Fruit fly (Drosophila melanogaster) whole organism, embryonic: ENCODE data around the gene dls.
A peak's percentile ranks its signal among the peaks of the same experiment; 100 is the strongest.

Experiments used
- Atf3 ChIP-seq: fragments of 200-800 bp; sonication (Bioruptor generic); optimal IDR thresholded peaks from 3 replicates; lab custom pipeline; 2016; ENCODE audit warnings: missing biosample characterization, missing genetic modification characterization
- B-H1 ChIP-seq: fragments of 200-800 bp; sonication (Bioruptor generic); IDR thresholded peaks from 3 replicates; pipeline ENCODE4 v1.3.6; 2022; ENCODE audit warnings: missing biosample characterization, missing genetic modification characterization
- CG10366 ChIP-seq: fragments of 200-800 bp; sonication (Bioruptor generic); IDR thresholded peaks from 2 replicates; pipeline ENCODE4 v1.3.6; 2022; ENCODE audit warnings: missing biosample characterization, missing genetic modification characterization
- CG11093 ChIP-seq: fragments of 200-800 bp; sonication (Bioruptor generic); IDR thresholded peaks from 3 replicates; pipeline ENCODE4 v1.3.6; 2022; ENCODE audit warnings: missing biosample characterization, missing genetic modification characterization
- CG11560 ChIP-seq: fragments of 200-800 bp; sonication (Bioruptor generic); IDR thresholded peaks from 3 replicates; pipeline ENCODE4 v1.3.6; 2022; ENCODE audit warnings: missing biosample characterization, missing genetic modification characterization
- CG12744 ChIP-seq: fragments of 200-800 bp; sonication (Bioruptor generic); optimal IDR thresholded peaks from 2 replicates; lab custom pipeline; 2016; ENCODE audit warnings: missing biosample characterization, missing genetic modification characterization
- CG13123 ChIP-seq: fragments of 200-800 bp; sonication (Bioruptor generic); optimal IDR thresholded peaks from 2 replicates; lab custom pipeline; 2016; ENCODE audit warnings: missing biosample characterization, missing genetic modification characterization
- CG13894 ChIP-seq: fragments of 200-800 bp; sonication (Bioruptor generic); optimal IDR thresholded peaks from 3 replicates; lab custom pipeline; 2018; ENCODE audit warnings: missing biosample characterization, mild to moderate bottlenecking, missing genetic modification characterization, moderate library complexity
- CG14667 ChIP-seq: fragments of 200-800 bp; sonication (Bioruptor generic); IDR thresholded peaks from 2 replicates; pipeline ENCODE4 v1.3.6; 2022; ENCODE audit warnings: missing biosample characterization, missing genetic modification characterization
- CG1832 ChIP-seq: fragments of 200-800 bp; sonication (Bioruptor generic); optimal IDR thresholded peaks from 2 replicates; lab custom pipeline; 2017; ENCODE audit warnings: missing biosample characterization, mild to moderate bottlenecking, missing genetic modification characterization, inconsistent platforms
- CG18619 ChIP-seq: fragments of 200-800 bp; sonication (Bioruptor generic); optimal IDR thresholded peaks from 3 replicates; lab custom pipeline; 2017; ENCODE audit warnings: missing biosample characterization, mild to moderate bottlenecking, missing genetic modification characterization
- CG32767 ChIP-seq: fragments of 200-800 bp; sonication (Bioruptor generic); IDR thresholded peaks from 2 replicates; pipeline ENCODE4 v1.3.6; 2022; ENCODE audit warnings: missing biosample characterization, missing genetic modification characterization
- CG6254 ChIP-seq: fragments of 200-800 bp; sonication (Bioruptor generic); optimal IDR thresholded peaks from 3 replicates; lab custom pipeline; 2017; ENCODE audit warnings: mild to moderate bottlenecking, missing biosample characterization, missing genetic modification reagents, missing genetic modification characterization
- CG7271 ChIP-seq: fragments of 200-800 bp; sonication (Bioruptor generic); optimal IDR thresholded peaks from 2 replicates; lab custom pipeline; 2018; ENCODE audit warnings: missing biosample characterization, mild to moderate bottlenecking, missing genetic modification characterization, moderate library complexity
- CG7963 ChIP-seq: fragments of 200-800 bp; sonication (Bioruptor generic); IDR thresholded peaks from 3 replicates; pipeline ENCODE4 v1.3.6; 2022; ENCODE audit warnings: missing biosample characterization, missing genetic modification characterization; ENCODE audit not compliant: partially characterized antibody
- CG8388 ChIP-seq: fragments of 200-800 bp; sonication (Bioruptor generic); optimal IDR thresholded peaks from 2 replicates; lab custom pipeline; 2019; ENCODE audit warnings: missing biosample characterization, mild to moderate bottlenecking, missing genetic modification characterization, moderate library complexity
- CG9727 ChIP-seq: fragments of 200-800 bp; sonication (Bioruptor generic); optimal IDR thresholded peaks from 3 replicates; lab custom pipeline; 2017; ENCODE audit warnings: missing biosample characterization, mild to moderate bottlenecking, missing genetic modification characterization
- Camta ChIP-seq: fragments of 200-800 bp; sonication (Bioruptor generic); optimal IDR thresholded peaks from 2 replicates; lab custom pipeline; 2016; ENCODE audit warnings: missing biosample characterization, missing genetic modification characterization
- CkIIα-i1 ChIP-seq: fragments of 200-800 bp; sonication (Bioruptor generic); IDR thresholded peaks from 2 replicates; pipeline ENCODE4 v1.3.6; 2022; ENCODE audit warnings: missing biosample characterization, missing genetic modification characterization
- Eip74EF ChIP-seq, 2 experiments: fragments of 200-800 bp in 1 of 2; fragments of >200 bp in 1 of 2; sonication (Bioruptor generic) in 1 of 2; optimal IDR thresholded peaks; 2 replicates each; lab custom pipeline; 2017 to 2019; ENCODE audit warnings: missing biosample characterization in 2 of 2, missing genetic modification characterization in 2 of 2, mild to moderate bottlenecking in 1 of 2, moderate library complexity in 1 of 2
- Ets65A ChIP-seq: fragments of 200-800 bp; sonication (Bioruptor generic); peaks from one replicate; lab custom pipeline; 2016; ENCODE audit warnings: missing biosample characterization, missing genetic modification characterization
- Fer3 ChIP-seq: fragments of 200-800 bp; sonication (Bioruptor generic); optimal IDR thresholded peaks from 2 replicates; lab custom pipeline; 2018; ENCODE audit warnings: missing biosample characterization, mild to moderate bottlenecking, missing genetic modification characterization, moderate library complexity
- Hr78 ChIP-seq, 2 experiments: fragments of 200-800 bp in 1 of 2; fragments of >200 bp in 1 of 2; sonication (Bioruptor generic) in 1 of 2; optimal IDR thresholded peaks; 2 replicates each; lab custom pipeline; 2017 to 2019; ENCODE audit warnings: missing biosample characterization in 2 of 2, missing genetic modification characterization in 2 of 2, mild to moderate bottlenecking in 1 of 2, moderate library complexity in 1 of 2
- Hsf ChIP-seq: fragments of 200-800 bp; sonication (Bioruptor generic); optimal IDR thresholded peaks from 3 replicates; lab custom pipeline; 2016; ENCODE audit warnings: missing biosample characterization, missing genetic modification characterization
- Mad ChIP-seq: fragments of 200-800 bp; sonication (Bioruptor generic); optimal IDR thresholded peaks from 2 replicates; lab custom pipeline; 2016; ENCODE audit warnings: missing biosample characterization, missing genetic modification characterization
- Optix ChIP-seq: fragments of 200-800 bp; sonication (Bioruptor generic); IDR thresholded peaks from 3 replicates; pipeline ENCODE4 v1.3.6; 2022; ENCODE audit warnings: missing biosample characterization, missing genetic modification characterization
- Side ChIP-seq: fragments of 200-800 bp; sonication (Bioruptor generic); optimal IDR thresholded peaks from 2 replicates; lab custom pipeline; 2016; ENCODE audit warnings: missing biosample characterization, missing genetic modification characterization
- Sin3A ChIP-seq: fragments of >200 bp; optimal IDR thresholded peaks from 2 replicates; lab custom pipeline; 2018
- Sox102F ChIP-seq: fragments of 200-800 bp; sonication (Bioruptor generic); optimal IDR thresholded peaks from 2 replicates; lab custom pipeline; 2018; ENCODE audit warnings: missing biosample characterization, mild to moderate bottlenecking, missing genetic modification characterization, moderate library complexity
- ara ChIP-seq: fragments of 200-800 bp; sonication (Bioruptor generic); IDR thresholded peaks from 2 replicates; pipeline ENCODE4 v1.3.6; 2022; ENCODE audit warnings: missing biosample characterization, missing genetic modification characterization
- ash1 ChIP-seq: fragments of 200-800 bp; sonication (Bioruptor generic); optimal IDR thresholded peaks from 2 replicates; lab custom pipeline; 2018; ENCODE audit warnings: missing biosample characterization, mild to moderate bottlenecking, missing genetic modification characterization
- cas ChIP-seq: fragments of 200-800 bp; sonication (Bioruptor generic); IDR thresholded peaks from 2 replicates; pipeline ENCODE4 v1.3.6; 2022; ENCODE audit warnings: missing biosample characterization, missing genetic modification characterization
- disco-r ChIP-seq: fragments of 200-800 bp; sonication (Bioruptor generic); optimal IDR thresholded peaks from 2 replicates; lab custom pipeline; 2016; ENCODE audit warnings: missing biosample characterization, missing genetic modification characterization
- ems ChIP-seq: fragments of 200-800 bp; sonication (Bioruptor generic); optimal IDR thresholded peaks from 3 replicates; lab custom pipeline; 2016; ENCODE audit warnings: missing biosample characterization, missing genetic modification characterization
- gem ChIP-seq: fragments of 200-800 bp; sonication (Bioruptor generic); optimal IDR thresholded peaks from 2 replicates; lab custom pipeline; 2019; ENCODE audit warnings: missing biosample characterization, mild to moderate bottlenecking, missing genetic modification characterization, moderate library complexity
- grau ChIP-seq: fragments of 200-800 bp; optimal IDR thresholded peaks from 3 replicates; lab custom pipeline; 2019; ENCODE audit warnings: missing biosample characterization, mild to moderate bottlenecking, missing genetic modification characterization, moderate library complexity
- ham ChIP-seq: fragments of 200-800 bp; sonication (Bioruptor generic); IDR thresholded peaks from 2 replicates; pipeline ENCODE4 v1.3.6; 2022; ENCODE audit warnings: missing biosample characterization, missing genetic modification characterization
- mam ChIP-seq: fragments of 200-800 bp; sonication (Bioruptor generic); optimal IDR thresholded peaks from 3 replicates; lab custom pipeline; 2016; ENCODE audit warnings: missing biosample characterization, missing genetic modification characterization
- oc ChIP-seq: fragments of 200-800 bp; sonication (Bioruptor generic); optimal IDR thresholded peaks from 2 replicates; lab custom pipeline; 2018; ENCODE audit warnings: missing biosample characterization, mild to moderate bottlenecking, missing genetic modification characterization, moderate library complexity
- onecut ChIP-seq: fragments of 200-800 bp; sonication (Bioruptor generic); IDR thresholded peaks from 2 replicates; pipeline ENCODE4 v1.3.6; 2022; ENCODE audit warnings: missing biosample characterization, missing genetic modification characterization
- pho ChIP-seq: fragments of 200-800 bp; sonication (Bioruptor generic); optimal IDR thresholded peaks from 2 replicates; lab custom pipeline; 2016; ENCODE audit warnings: missing biosample characterization, missing genetic modification characterization
- row ChIP-seq: fragments of 200-800 bp; sonication (Bioruptor generic); IDR thresholded peaks from 3 replicates; pipeline ENCODE4 v1.3.6; 2022; ENCODE audit warnings: missing biosample characterization, missing genetic modification characterization
- sens-2 ChIP-seq: fragments of 200-800 bp; sonication (Bioruptor generic); IDR thresholded peaks from 2 replicates; pipeline ENCODE4 v1.3.6; 2022; ENCODE audit warnings: missing biosample characterization, missing genetic modification characterization
- seq ChIP-seq: fragments of 200-800 bp; sonication (Bioruptor generic); IDR thresholded peaks from 2 replicates; pipeline ENCODE4 v1.3.6; 2022; ENCODE audit warnings: missing biosample characterization, missing genetic modification characterization
- sisA ChIP-seq: fragments of 200-800 bp; sonication (Bioruptor generic); IDR thresholded peaks from 2 replicates; pipeline ENCODE4 v1.3.6; 2022; ENCODE audit warnings: missing biosample characterization, missing genetic modification characterization
- sug ChIP-seq: fragments of 200-800 bp; optimal IDR thresholded peaks from 2 replicates; lab custom pipeline; 2019; ENCODE audit warnings: missing biosample characterization, mild to moderate bottlenecking, missing genetic modification characterization, moderate library complexity
- trh ChIP-seq: fragments of 200-800 bp; sonication (Bioruptor generic); optimal IDR thresholded peaks from 2 replicates; lab custom pipeline; 2016; ENCODE audit warnings: missing biosample characterization, missing genetic modification characterization
- unpg ChIP-seq: fragments of 200-800 bp; sonication (Bioruptor generic); optimal IDR thresholded peaks from 3 replicates; lab custom pipeline; 2018; ENCODE audit warnings: missing biosample characterization, mild to moderate bottlenecking, missing genetic modification characterization, moderate library complexity
- wek ChIP-seq: fragments of 200-800 bp; sonication (Bioruptor generic); optimal IDR thresholded peaks from 3 replicates; lab custom pipeline; 2018; ENCODE audit warnings: missing biosample characterization, mild to moderate bottlenecking, missing genetic modification characterization, moderate library complexity
- zen ChIP-seq: fragments of 200-800 bp; sonication (Bioruptor generic); optimal IDR thresholded peaks from 3 replicates; lab custom pipeline; 2018; ENCODE audit warnings: missing biosample characterization, mild to moderate bottlenecking, missing genetic modification characterization, moderate library complexity

Gene dls

dm6 chr3L:16198920-16199319 is 2.2 kb upstream of the dls start, which contains the start of gene CG33688:
Gene CG33688 (plus strand): TSS chr3L:16199220.
- TF ChIP-seq CG14667 (GFP tag; lab: Robert Waterston, UW) (no peak), disco-r (GFP tag; lab: Kevin White, UChicago) (no peak), CG32767 (GFP tag; lab: Robert Waterston, UW) (no peak), CG10366 (GFP tag; lab: Robert Waterston, UW) (no peak), sug (no peak), Hr78 (GFP tag; optimal IDR thresholded peaks at IDR 0.05; lab: Kevin White, UChicago) (no peak)

dm6 chr3L:16199929-16200328 is 1.2 kb upstream of the dls start, which contains the start of gene CG33689:
Gene CG33689 (plus strand): TSS chr3L:16200229.
- TF ChIP-seq CG11093 (GFP tag; lab: Robert Waterston, UW) (no peak), wek (GFP tag; lab: Kevin White, UChicago) (no peak), CG13123 (GFP tag; lab: Kevin White, UChicago) (no peak), Sin3A (lab: Kevin White, UChicago) (no peak), Ets65A (GFP tag; lab: Kevin White, UChicago) (no peak), pho (GFP tag; lab: Kevin White, UChicago) (no peak), CG7963 (GFP tag; lab: Robert Waterston, UW) (no peak), ems (GFP tag; lab: Kevin White, UChicago) (no peak), Optix (no peak), CG9727 (GFP tag; lab: Kevin White, UChicago) (no peak), CG12744 (GFP tag; lab: Kevin White, UChicago) (no peak), CG1832 (no peak), oc (tag; lab: Kevin White, UChicago) (no peak), Side (GFP tag; lab: Kevin White, UChicago) (no peak), sens-2 (GFP tag; lab: Robert Waterston, UW) (no peak), ash1 (GFP tag; lab: Kevin White, UChicago) (no peak), CG6254 (GFP tag; lab: Kevin White, UChicago) (no peak), CG13894 (tag; lab: Kevin White, UChicago) (no peak), B-H1 (GFP tag; lab: Robert Waterston, UW) (no peak)

dm6 chr3L:16202550-16202949 is 1.4 kb downstream of the dls start:
- TF ChIP-seq ham (GFP tag; lab: Robert Waterston, UW) (no peak), CG18619 (GFP tag; lab: Kevin White, UChicago) (peak; percentile 36), sisA (GFP tag; lab: Robert Waterston, UW) (no peak), CG8388 (no peak), onecut (GFP tag; lab: Robert Waterston, UW) (no peak), mam (peak; percentile 39), cas (no peak), seq (peak; percentile 41; the same call in 1 of the 2 replicates), zen (no peak), Hsf (GFP tag; lab: Kevin White, UChicago) (peak; percentile 46), Sox102F (peak; percentile 28), CkIIα-i1 (GFP tag; lab: Robert Waterston, UW) (no peak), ara (no peak), Eip74EF (GFP tag; optimal IDR thresholded peaks at IDR 0.05; lab: Kevin White, UChicago) (peak in 1 of 2 experiments; percentile 6), CG11560 (0 out of 3 replicates have a peak, but pooled peaks have one; percentile 40), row (GFP tag; lab: Robert Waterston, UW) (no peak), CG7271 (no peak), grau (peak; percentile 58), trh (GFP tag; lab: Kevin White, UChicago) (no peak), Camta (GFP tag; lab: Kevin White, UChicago) (no peak), gem (tag; lab: Kevin White, UChicago) (peak; percentile 52), Mad (GFP tag; lab: Kevin White, UChicago) (no peak), Atf3 (GFP tag; lab: Kevin White, UChicago) (no peak), unpg (no peak), Fer3 (peak; percentile 49)
